Fruit fly (Drosophila melanogaster) whole organism, prepupa: ENCODE measurements around the gene CG6013.
A peak's percentile ranks its signal among the peaks of the same experiment; 100 is the strongest.

Experiments used
- Blimp-1 ChIP-seq: fragments of 200-800 bp; sonication (Bioruptor generic); optimal IDR thresholded peaks from 3 replicates; lab custom pipeline; 2017; ENCODE audit warnings: missing biosample characterization, missing genetic modification characterization, mild to moderate bottlenecking, moderate library complexity, missing genetic modification reagents
- CG10669 ChIP-seq: fragments of 200-800 bp; sonication (Bioruptor generic); optimal IDR thresholded peaks from 3 replicates; lab custom pipeline; 2018; ENCODE audit warnings: missing biosample characterization, mild to moderate bottlenecking, missing genetic modification characterization, moderate library complexity
- CG11762 ChIP-seq: fragments of 200-800 bp; sonication (Bioruptor generic); optimal IDR thresholded peaks from 3 replicates; lab custom pipeline; 2016; ENCODE audit warnings: missing biosample characterization, missing genetic modification characterization; ENCODE audit not compliant: insufficient read depth
- CG15336 ChIP-seq: fragments of 200-800 bp; sonication (Bioruptor generic); IDR thresholded peaks from 2 replicates; pipeline ENCODE4 v1.3.6; 2022; ENCODE audit warnings: missing biosample characterization, missing genetic modification characterization
- CG16779 ChIP-seq: fragments of 200-800 bp; sonication (Bioruptor generic); optimal IDR thresholded peaks from 3 replicates; lab custom pipeline; 2017; ENCODE audit warnings: missing biosample characterization, mild to moderate bottlenecking, missing genetic modification characterization
- CG3032 ChIP-seq: fragments of 200-800 bp; optimal IDR thresholded peaks from 2 replicates; lab custom pipeline; 2019; ENCODE audit warnings: missing biosample characterization, mild to moderate bottlenecking, missing genetic modification characterization, moderate library complexity
- CG31627 ChIP-seq: fragments of 200-800 bp; sonication (Bioruptor generic); optimal IDR thresholded peaks from 3 replicates; lab custom pipeline; 2016; ENCODE audit warnings: missing biosample characterization, missing genetic modification characterization
- CG34406 ChIP-seq: fragments of 200-800 bp; sonication (Bioruptor generic); optimal IDR thresholded peaks from 3 replicates; lab custom pipeline; 2016; ENCODE audit warnings: missing biosample characterization, missing genetic modification characterization
- CG4318 ChIP-seq: fragments of 200-800 bp; sonication (Bioruptor generic); optimal IDR thresholded peaks from 3 replicates; lab custom pipeline; 2017; ENCODE audit warnings: missing biosample characterization, mild to moderate bottlenecking, missing genetic modification characterization
- CG6163 ChIP-seq: fragments of 200-800 bp; sonication (Bioruptor generic); IDR thresholded peaks from 3 replicates; pipeline ENCODE4 v1.3.6; 2022; ENCODE audit warnings: missing biosample characterization, missing genetic modification characterization
- CG6276 ChIP-seq: fragments of 200-800 bp; sonication (Bioruptor generic); optimal IDR thresholded peaks from 2 replicates; lab custom pipeline; 2017; ENCODE audit warnings: missing biosample characterization, mild to moderate bottlenecking, missing genetic modification characterization
- CG6792 ChIP-seq: fragments of 200-800 bp; sonication (Bioruptor generic); optimal IDR thresholded peaks from 3 replicates; lab custom pipeline; 2016; ENCODE audit warnings: missing biosample characterization, missing genetic modification characterization
- CG6808 ChIP-seq: fragments of 200-800 bp; sonication (Bioruptor generic); optimal IDR thresholded peaks from 3 replicates; lab custom pipeline; 2017; ENCODE audit warnings: missing biosample characterization, missing genetic modification characterization, mild to moderate bottlenecking, moderate library complexity, missing genetic modification reagents
- CG6854 ChIP-seq: fragments of 200-800 bp; sonication (Bioruptor generic); optimal IDR thresholded peaks from 2 replicates; lab custom pipeline; 2017; ENCODE audit warnings: missing biosample characterization, mild to moderate bottlenecking, missing genetic modification characterization
- CG7368 ChIP-seq: fragments of 200-800 bp; sonication (Bioruptor generic); optimal IDR thresholded peaks from 3 replicates; lab custom pipeline; 2016; ENCODE audit warnings: missing biosample characterization, missing genetic modification characterization
- CG8119 ChIP-seq: fragments of 200-800 bp; sonication (Bioruptor generic); IDR thresholded peaks from 3 replicates; pipeline ENCODE4 v1.3.6; 2022; ENCODE audit warnings: missing biosample characterization, missing genetic modification characterization
- CG8319 ChIP-seq: fragments of 200-800 bp; sonication (Bioruptor generic); optimal IDR thresholded peaks from 3 replicates; lab custom pipeline; 2016; ENCODE audit warnings: missing biosample characterization, missing genetic modification characterization
- CG8632 ChIP-seq: fragments of 200-800 bp; sonication (Bioruptor generic); optimal IDR thresholded peaks from 3 replicates; lab custom pipeline; 2016; ENCODE audit warnings: missing biosample characterization, missing genetic modification characterization
- CG9139 ChIP-seq: fragments of 200-800 bp; sonication (Bioruptor generic); optimal IDR thresholded peaks from 3 replicates; lab custom pipeline; 2017; ENCODE audit warnings: missing biosample characterization, mild to moderate bottlenecking, missing genetic modification characterization
- Eip75B ChIP-seq: fragments of 200-800 bp; sonication (Bioruptor generic); optimal IDR thresholded peaks from 3 replicates; lab custom pipeline; 2016; ENCODE audit warnings: missing biosample characterization, missing genetic modification characterization
- Eip78C ChIP-seq: fragments of 200-800 bp; sonication (Bioruptor generic); peaks from one replicate; lab custom pipeline; 2016; ENCODE audit warnings: missing biosample characterization, missing genetic modification characterization
- Ets21C ChIP-seq: fragments of 200-800 bp; sonication (Bioruptor generic); optimal IDR thresholded peaks from 3 replicates; lab custom pipeline; 2016; ENCODE audit warnings: missing biosample characterization, missing genetic modification characterization
- Gug ChIP-seq: fragments of 200-800 bp; sonication (Bioruptor generic); IDR thresholded peaks from 2 replicates; pipeline ENCODE4 v1.3.6; 2022; ENCODE audit warnings: missing biosample characterization, missing genetic modification characterization
- Hr38 ChIP-seq: sonication (Bioruptor generic); optimal IDR thresholded peaks from 2 replicates; lab custom pipeline; 2016; ENCODE audit warnings: missing biosample characterization, missing genetic modification characterization
- Hr39 ChIP-seq: fragments of 200-800 bp; sonication (Bioruptor generic); optimal IDR thresholded peaks from 2 replicates; lab custom pipeline; 2016; ENCODE audit warnings: missing biosample characterization, missing genetic modification characterization
- Lpt ChIP-seq: fragments of 200-800 bp; sonication (Bioruptor generic); optimal IDR thresholded peaks from 3 replicates; lab custom pipeline; 2016; ENCODE audit warnings: missing biosample characterization, missing genetic modification characterization
- Met ChIP-seq: fragments of 200-800 bp; sonication (Bioruptor generic); optimal IDR thresholded peaks from 3 replicates; lab custom pipeline; 2016; ENCODE audit warnings: missing biosample characterization, missing genetic modification characterization
- OdsH ChIP-seq: fragments of 200-800 bp; sonication (Bioruptor generic); optimal IDR thresholded peaks from 3 replicates; lab custom pipeline; 2016; ENCODE audit warnings: missing biosample characterization, missing genetic modification characterization
- Sox102F ChIP-seq: fragments of 200-800 bp; sonication (Bioruptor generic); optimal IDR thresholded peaks from 2 replicates; lab custom pipeline; 2016; ENCODE audit warnings: missing biosample characterization, mild to moderate bottlenecking, missing genetic modification characterization
- Sox14 ChIP-seq: fragments of 200-800 bp; sonication (Bioruptor generic); optimal IDR thresholded peaks from 3 replicates; lab custom pipeline; 2016; ENCODE audit warnings: missing biosample characterization, missing genetic modification characterization
- Sox15 ChIP-seq: fragments of 200-800 bp; sonication (Bioruptor generic); optimal IDR thresholded peaks from 3 replicates; lab custom pipeline; 2016; ENCODE audit warnings: missing biosample characterization, missing genetic modification characterization
- achi ChIP-seq: fragments of 200-800 bp; sonication (Bioruptor generic); optimal IDR thresholded peaks from 3 replicates; lab custom pipeline; 2016; ENCODE audit warnings: missing biosample characterization, missing genetic modification characterization
- acj6 ChIP-seq: fragments of 200-800 bp; sonication (Bioruptor generic); optimal IDR thresholded peaks from 3 replicates; lab custom pipeline; 2016; ENCODE audit warnings: missing biosample characterization, missing genetic modification characterization
- dsx ChIP-seq: fragments of 200-800 bp; optimal IDR thresholded peaks from 3 replicates; lab custom pipeline; 2019; ENCODE audit warnings: missing biosample characterization, mild to moderate bottlenecking, missing genetic modification characterization, moderate library complexity; ENCODE audit not compliant: poor library complexity, severe bottlenecking
- esn ChIP-seq: fragments of 200-800 bp; sonication (Bioruptor generic); optimal IDR thresholded peaks from 2 replicates; lab custom pipeline; 2016; ENCODE audit warnings: missing biosample characterization, mild to moderate bottlenecking, missing genetic modification characterization, moderate library complexity
- fd59A ChIP-seq: fragments of 200-800 bp; sonication (Bioruptor generic); optimal IDR thresholded peaks from 2 replicates; lab custom pipeline; 2017; ENCODE audit warnings: missing biosample characterization, mild to moderate bottlenecking, missing genetic modification characterization, missing genetic modification reagents
- fkh ChIP-seq: fragments of 200-800 bp; sonication (Bioruptor generic); optimal IDR thresholded peaks from 3 replicates; lab custom pipeline; 2017; ENCODE audit warnings: missing biosample characterization, mild to moderate bottlenecking, missing genetic modification characterization, moderate library complexity
- lz ChIP-seq: fragments of 200-800 bp; sonication (Bioruptor generic); optimal IDR thresholded peaks from 3 replicates; lab custom pipeline; 2016; ENCODE audit warnings: missing biosample characterization, missing genetic modification characterization
- net ChIP-seq: fragments of 200-800 bp; sonication (Bioruptor generic); optimal IDR thresholded peaks from 3 replicates; lab custom pipeline; 2016; ENCODE audit warnings: missing biosample characterization, missing genetic modification characterization
- pdm3 ChIP-seq: fragments of 200-800 bp; sonication (Bioruptor generic); optimal IDR thresholded peaks from 3 replicates; lab custom pipeline; 2016; ENCODE audit warnings: missing biosample characterization, missing genetic modification characterization
- salr ChIP-seq, 2 experiments: fragments of 200-800 bp; sonication (Bioruptor generic); optimal IDR thresholded peaks; 3 replicates each; lab custom pipeline; 2016 to 2018; ENCODE audit warnings: missing biosample characterization in 2 of 2, missing genetic modification characterization in 2 of 2, mild to moderate bottlenecking in 1 of 2
- spab ChIP-seq: fragments of 200-800 bp; sonication (Bioruptor generic); optimal IDR thresholded peaks from 2 replicates; lab custom pipeline; 2017; ENCODE audit warnings: missing biosample characterization, mild to moderate bottlenecking, missing genetic modification characterization, missing genetic modification reagents
- ss ChIP-seq, 2 experiments: fragments of 200-800 bp; sonication (Bioruptor generic); optimal IDR thresholded peaks; 2 replicates in 1 of 2; 3 replicates in 1 of 2; lab custom pipeline; 2017 to 2018; ENCODE audit warnings: mild to moderate bottlenecking in 2 of 2, missing biosample characterization in 2 of 2, missing genetic modification characterization in 2 of 2, moderate library complexity in 1 of 2
- svp ChIP-seq: fragments of 200-800 bp; sonication (Bioruptor generic); peaks from one replicate; lab custom pipeline; 2016; ENCODE audit warnings: missing biosample characterization, missing genetic modification characterization
- topi ChIP-seq: fragments of 200-800 bp; sonication (Bioruptor generic); optimal IDR thresholded peaks from 3 replicates; lab custom pipeline; 2016; ENCODE audit warnings: missing biosample characterization, missing genetic modification characterization
- vri ChIP-seq: fragments of 200-800 bp; sonication (Bioruptor generic); optimal IDR thresholded peaks from 3 replicates; lab custom pipeline; 2016; ENCODE audit warnings: missing biosample characterization, mild to moderate bottlenecking, missing genetic modification characterization

The CG6013 gene

DNA sequence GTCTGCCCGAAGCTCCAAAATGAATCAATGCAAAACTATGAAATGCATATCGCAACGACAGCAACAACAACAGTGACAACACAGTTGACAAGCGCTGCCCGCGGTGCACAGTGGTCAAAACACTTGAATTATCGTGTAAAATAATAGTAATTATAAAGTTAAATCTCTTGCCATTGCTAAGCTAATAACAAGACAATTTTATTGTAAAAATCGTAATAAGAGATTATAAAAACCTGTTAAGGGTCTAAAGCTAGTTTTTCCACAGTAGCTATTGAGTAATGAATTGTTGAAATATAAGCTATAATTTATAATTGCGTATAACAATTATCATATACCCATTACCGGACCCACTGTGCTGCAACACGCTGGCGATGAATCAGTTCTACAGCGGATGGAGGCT is 41.7 kb downstream of the CG6013 start (continued):
- peak; percentile 87 for TF ChIP-seq fd59A (GFP tag; lab: Kevin White, UChicago)
- TF ChIP-seq Hr38 (GFP tag; lab: Kevin White, UChicago), result no peak
- peak; percentile 84 for TF ChIP-seq CG34406 (GFP tag; lab: Kevin White, UChicago)
- TF ChIP-seq CG4318 (GFP tag; lab: Kevin White, UChicago), result peak; percentile 84
- TF ChIP-seq CG10669 (GFP tag; lab: Kevin White, UChicago), result peak; percentile 92
- peak; percentile 91 for TF ChIP-seq Eip75B
- peak; percentile 84 for TF ChIP-seq Lpt (GFP tag; lab: Kevin White, UChicago)
- TF ChIP-seq CG9139 (GFP tag; lab: Kevin White, UChicago), result peak; percentile 88
- peak; percentile 92 for TF ChIP-seq CG6808 (GFP tag; lab: Kevin White, UChicago)
- TF ChIP-seq Sox102F, result peak; percentile 80
- peak; percentile 94 for TF ChIP-seq dsx (GFP tag; lab: Kevin White, UChicago)
- TF ChIP-seq CG8119 (GFP tag; lab: Robert Waterston, UW), result peak; percentile 94
- peak; percentile 92 to 95 for TF ChIP-seq ss (GFP tag; optimal IDR thresholded peaks at IDR 0.05; lab: Kevin White, UChicago)
- TF ChIP-seq pdm3, result peak; percentile 89
- TF ChIP-seq lz (GFP tag; lab: Kevin White, UChicago), result peak; percentile 78
- TF ChIP-seq CG15336 (GFP tag; lab: Robert Waterston, UW), result peak; percentile 94
- peak; percentile 89 for TF ChIP-seq svp
- TF ChIP-seq esn (GFP tag; lab: Kevin White, UChicago), result peak; percentile 80
- peak; percentile 39 for TF ChIP-seq CG6854 (GFP tag; lab: Kevin White, UChicago)
- TF ChIP-seq Ets21C (GFP tag; lab: Kevin White, UChicago), result peak; percentile 59
- TF ChIP-seq CG7368 (GFP tag; lab: Kevin White, UChicago), result peak; percentile 74
- TF ChIP-seq net (GFP tag; lab: Kevin White, UChicago), result peak; percentile 89
- peak; percentile 92 for TF ChIP-seq spab (GFP tag; lab: Kevin White, UChicago)
- peak; percentile 85 for TF ChIP-seq CG16779
- TF ChIP-seq CG8632, result peak; percentile 86
- peak; percentile 2 for TF ChIP-seq vri (GFP tag; lab: Kevin White, UChicago)
- TF ChIP-seq CG6163, result peak; percentile 91
- TF ChIP-seq Sox15, result peak; percentile 67
- TF ChIP-seq topi, result peak; percentile 79
- peak; percentile 60 for TF ChIP-seq CG31627 (GFP tag; lab: Kevin White, UChicago)
- TF ChIP-seq CG6792, result peak; percentile 78
- peak; percentile 88 for TF ChIP-seq Sox14 (GFP tag; lab: Kevin White, UChicago)

DNA sequence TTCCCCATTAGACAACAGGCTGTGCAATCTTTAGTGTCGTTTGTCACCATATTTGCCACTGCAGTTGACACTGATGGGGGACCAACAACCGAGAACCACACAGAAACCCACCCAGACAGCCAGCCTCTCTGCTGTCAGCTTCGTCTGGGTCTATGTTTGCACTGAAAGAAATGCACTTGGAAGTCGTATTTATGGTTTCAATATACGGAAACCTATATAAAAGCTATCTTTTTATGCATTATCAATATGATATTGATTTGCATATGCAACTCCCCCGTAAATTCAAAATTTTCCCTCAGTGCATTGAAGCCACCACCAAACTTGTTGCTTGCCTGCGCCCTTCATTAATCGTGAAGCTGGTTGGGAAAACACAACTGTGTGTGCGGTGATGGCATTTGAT is 42.9 kb downstream of the CG6013 start:
- TF ChIP-seq CG6792 (peak; percentile 50), CG10669 (GFP tag; lab: Kevin White, UChicago) (peak; percentile 48), svp (peak; percentile 29), CG6163 (peak; percentile 91), salr (GFP tag; optimal IDR thresholded peaks at IDR 0.05; lab: Kevin White, UChicago) (peak; percentile 12 to 56), CG7368 (GFP tag; lab: Kevin White, UChicago) (peak; percentile 22), CG6854 (GFP tag; lab: Kevin White, UChicago) (no peak), OdsH (GFP tag; lab: Kevin White, UChicago) (peak; percentile 53), Eip75B (peak; percentile 71), Eip78C (GFP tag; lab: Kevin White, UChicago) (peak; percentile 82), CG4318 (GFP tag; lab: Kevin White, UChicago) (peak; percentile 34), Sox15 (peak; percentile 2), pdm3 (peak; percentile 60), Sox14 (GFP tag; lab: Kevin White, UChicago) (peak; percentile 67), Blimp-1 (no peak), CG11762 (GFP tag; lab: Kevin White, UChicago) (no peak), Gug (GFP tag; lab: Robert Waterston, UW) (peak; percentile 76), topi (peak; percentile 12), CG9139 (GFP tag; lab: Kevin White, UChicago) (no peak), acj6 (peak; percentile 60), CG8319 (GFP tag; lab: Kevin White, UChicago) (peak; percentile 10), esn (GFP tag; lab: Kevin White, UChicago) (no peak), Lpt (GFP tag; lab: Kevin White, UChicago) (peak; percentile 48), achi (peak; percentile 61), CG34406 (GFP tag; lab: Kevin White, UChicago) (peak; percentile 22), CG15336 (GFP tag; lab: Robert Waterston, UW) (peak; percentile 74), CG16779 (peak; percentile 47), CG31627 (GFP tag; lab: Kevin White, UChicago) (peak; percentile 22), Met (peak; percentile 18), Hr38 (GFP tag; lab: Kevin White, UChicago) (no peak), fkh (no peak), Hr39 (GFP tag; lab: Kevin White, UChicago) (peak; percentile 22), CG3032 (tag; lab: Kevin White, UChicago) (peak; percentile 29), lz (GFP tag; lab: Kevin White, UChicago) (peak; percentile 11), ss (GFP tag; optimal IDR thresholded peaks at IDR 0.05; lab: Kevin White, UChicago) (peak in 1 of 2 experiments; percentile 0), CG6276 (GFP tag; lab: Kevin White, UChicago) (peak; percentile 69)
